Fruit fly (Drosophila melanogaster) whole organism, pupa: ENCODE data around the gene CG13280.
A peak's percentile ranks its signal among the peaks of the same experiment; 100 is the strongest.

Experiments
- CG10348 ChIP-seq: fragments of 200-800 bp; sonication (Bioruptor generic); IDR thresholded peaks from 2 replicates; pipeline ENCODE4 v1.3.6; 2022; ENCODE audit warnings: missing biosample characterization, missing genetic modification characterization
- CG12605 ChIP-seq: fragments of 200-800 bp; sonication (Bioruptor generic); IDR thresholded peaks from 2 replicates; pipeline ENCODE4 v1.3.6; 2022; ENCODE audit warnings: missing biosample characterization, missing genetic modification characterization
- CG13204 ChIP-seq: fragments of 200-800 bp; sonication (Bioruptor generic); optimal IDR thresholded peaks from 2 replicates; lab custom pipeline; 2018; ENCODE audit warnings: missing biosample characterization, mild to moderate bottlenecking, missing genetic modification characterization, moderate library complexity
- CG14655 ChIP-seq: fragments of 200-800 bp; sonication (Bioruptor generic); optimal IDR thresholded peaks from 3 replicates; lab custom pipeline; 2017; ENCODE audit warnings: mild to moderate bottlenecking, missing biosample characterization, missing genetic modification reagents, missing genetic modification characterization
- CG17806 ChIP-seq: fragments of 200-800 bp; sonication (Bioruptor generic); optimal IDR thresholded peaks from 2 replicates; lab custom pipeline; 2018; ENCODE audit warnings: missing biosample characterization, mild to moderate bottlenecking, missing genetic modification characterization, moderate library complexity
- CG32121 ChIP-seq: fragments of 200-800 bp; sonication (Bioruptor generic); IDR thresholded peaks from 2 replicates; pipeline ENCODE4 v1.3.6; 2022; ENCODE audit warnings: missing biosample characterization, missing genetic modification characterization
- CG34367 ChIP-seq: fragments of 200-800 bp; sonication (Bioruptor generic); optimal IDR thresholded peaks from 2 replicates; lab custom pipeline; 2018; ENCODE audit warnings: missing biosample characterization, mild to moderate bottlenecking, missing genetic modification characterization
- CG4496 ChIP-seq: fragments of 200-800 bp; sonication (Bioruptor generic); IDR thresholded peaks from 3 replicates; pipeline ENCODE4 v1.3.6; 2022; ENCODE audit warnings: missing biosample characterization, missing genetic modification characterization
- CG8159 ChIP-seq: fragments of 200-800 bp; sonication (Bioruptor generic); optimal IDR thresholded peaks from 3 replicates; lab custom pipeline; 2018; ENCODE audit warnings: missing biosample characterization, mild to moderate bottlenecking, missing genetic modification characterization, moderate library complexity
- CG8301 ChIP-seq: fragments of 200-800 bp; sonication (Bioruptor generic); optimal IDR thresholded peaks from 2 replicates; lab custom pipeline; 2018; ENCODE audit warnings: missing biosample characterization, mild to moderate bottlenecking, missing genetic modification characterization
- CG9948 ChIP-seq: fragments of 200-800 bp; sonication (Bioruptor generic); optimal IDR thresholded peaks from 2 replicates; lab custom pipeline; 2018; ENCODE audit warnings: missing biosample characterization, mild to moderate bottlenecking, missing genetic modification characterization, moderate library complexity
- D1 ChIP-seq: fragments of 200-800 bp; sonication (Bioruptor generic); optimal IDR thresholded peaks from 2 replicates; lab custom pipeline; 2018; ENCODE audit warnings: missing biosample characterization, mild to moderate bottlenecking, missing genetic modification characterization, moderate library complexity
- EcR ChIP-seq: fragments of 200-800 bp; sonication (Bioruptor generic); optimal IDR thresholded peaks from 3 replicates; lab custom pipeline; 2019; ENCODE audit warnings: missing biosample characterization, missing genetic modification characterization, mild to moderate bottlenecking, moderate library complexity, missing genetic modification reagents
- Ets98B ChIP-seq: fragments of 200-800 bp; sonication (Bioruptor generic); IDR thresholded peaks from 2 replicates; pipeline ENCODE4 v1.3.6; 2022; ENCODE audit warnings: missing biosample characterization, missing genetic modification characterization
- Pif1A ChIP-seq: fragments of 200-800 bp; sonication (Bioruptor generic); optimal IDR thresholded peaks from 3 replicates; lab custom pipeline; 2016; ENCODE audit warnings: missing biosample characterization, missing genetic modification characterization
- Pif1B ChIP-seq: fragments of 200-800 bp; sonication (Bioruptor generic); optimal IDR thresholded peaks from 3 replicates; lab custom pipeline; 2016; ENCODE audit warnings: missing biosample characterization, missing genetic modification characterization
- Snoo ChIP-seq: fragments of 200-800 bp; sonication (Bioruptor generic); optimal IDR thresholded peaks from 3 replicates; lab custom pipeline; 2017; ENCODE audit warnings: missing biosample characterization, mild to moderate bottlenecking, missing genetic modification characterization, inconsistent platforms
- fd96Ca ChIP-seq: fragments of 200-800 bp; sonication (Bioruptor generic); IDR thresholded peaks from 3 replicates; pipeline ENCODE4 v1.3.6; 2022; ENCODE audit warnings: missing biosample characterization, missing genetic modification characterization
- gl ChIP-seq: fragments of 200-800 bp; sonication (Bioruptor generic); optimal IDR thresholded peaks from 2 replicates; lab custom pipeline; 2018; ENCODE audit warnings: missing biosample characterization, mild to moderate bottlenecking, missing genetic modification characterization
- rn ChIP-seq: fragments of 200-800 bp; sonication (Bioruptor generic); IDR thresholded peaks from 2 replicates; pipeline ENCODE4 v1.3.6; 2022; ENCODE audit warnings: missing biosample characterization, missing genetic modification characterization

The CG13280 gene

DNA sequence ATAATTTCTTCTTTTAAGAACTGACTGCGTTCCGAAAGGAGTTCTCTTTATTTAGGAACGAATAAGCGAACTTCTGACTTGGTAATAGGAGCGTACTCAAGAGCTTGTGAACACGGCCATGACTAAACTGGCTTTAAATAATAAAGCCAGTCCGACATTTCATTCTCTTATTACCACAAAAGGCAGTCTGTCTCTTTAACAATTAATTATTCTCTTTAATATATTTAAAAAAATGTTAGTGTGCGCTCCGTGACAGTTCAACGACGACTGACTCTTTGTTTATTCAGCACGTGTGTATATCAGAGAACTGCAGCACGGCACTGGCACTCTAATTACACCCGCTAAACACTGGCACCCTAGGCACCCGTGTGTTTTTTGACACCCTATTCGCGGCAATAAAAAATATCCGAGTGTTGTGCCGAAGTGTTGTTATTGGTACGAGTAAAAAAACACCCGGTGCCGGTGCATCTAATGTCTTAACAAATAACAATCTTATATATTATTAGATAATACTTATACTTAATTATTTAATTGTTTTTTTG lies 37.6 kb upstream of the CG13280 start, which contains the start of gene CG31809:
CG31809 (minus strand) TSS at position 249 of the 542 bp plus-strand sequence.
- no peak for TF ChIP-seq gl (tag; lab: Kevin White, UChicago)
- peak; percentile 38 for TF ChIP-seq D1 (tag; lab: Kevin White, UChicago)
- TF ChIP-seq CG13204 (GFP tag; lab: Kevin White, UChicago), result no peak
- no peak for TF ChIP-seq CG4496 (GFP tag; lab: Robert Waterston, UW)
- TF ChIP-seq CG8301, result no peak
- TF ChIP-seq EcR, result no peak
- no peak for TF ChIP-seq CG10348 (GFP tag; lab: Robert Waterston, UW)

DNA sequence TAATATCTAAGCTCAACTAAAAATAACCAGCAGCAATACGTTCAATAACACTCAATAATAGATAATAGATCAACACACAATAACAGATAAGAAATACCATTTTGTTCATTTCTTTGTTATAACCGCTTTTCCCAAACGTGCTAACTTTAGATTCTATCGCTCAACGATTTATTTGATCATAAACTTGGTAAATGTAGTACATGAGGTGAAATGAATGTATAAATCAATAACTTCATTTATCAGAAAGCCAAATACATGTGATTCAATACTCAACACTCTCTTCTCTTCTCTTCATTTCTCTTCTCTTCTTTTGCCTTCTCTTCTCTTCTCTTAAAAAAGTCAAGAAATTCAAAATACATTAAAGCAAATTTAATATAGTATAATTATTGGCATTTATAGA lies 36.8 kb upstream of the CG13280 start:
- TF ChIP-seq D1 (tag; lab: Kevin White, UChicago) (no peak), rn (no peak)

DNA sequence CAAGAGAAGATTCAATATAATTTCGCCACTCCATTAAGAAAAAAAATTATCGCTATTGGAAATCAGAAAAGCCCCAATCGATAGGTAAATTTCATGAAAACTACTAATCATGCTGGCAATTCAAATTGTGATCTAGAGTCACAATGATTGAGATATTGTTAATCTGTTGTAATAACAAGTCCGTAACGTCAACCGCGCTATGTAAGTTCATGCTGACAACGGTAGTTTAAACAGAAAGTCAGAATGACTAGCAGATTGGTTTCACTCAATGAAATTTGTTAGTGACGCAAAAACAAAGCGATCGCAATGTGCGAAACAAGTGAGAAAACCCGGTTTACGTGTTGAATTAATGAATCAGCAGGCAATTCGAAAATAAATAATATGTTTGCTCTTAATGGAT lies 36.2 kb upstream of the CG13280 start:
- TF ChIP-seq CG34367 (tag; lab: Kevin White, UChicago), result no peak
- no peak for TF ChIP-seq CG4496 (GFP tag; lab: Robert Waterston, UW)
- TF ChIP-seq CG14655 (GFP tag; lab: Kevin White, UChicago), result no peak

DNA sequence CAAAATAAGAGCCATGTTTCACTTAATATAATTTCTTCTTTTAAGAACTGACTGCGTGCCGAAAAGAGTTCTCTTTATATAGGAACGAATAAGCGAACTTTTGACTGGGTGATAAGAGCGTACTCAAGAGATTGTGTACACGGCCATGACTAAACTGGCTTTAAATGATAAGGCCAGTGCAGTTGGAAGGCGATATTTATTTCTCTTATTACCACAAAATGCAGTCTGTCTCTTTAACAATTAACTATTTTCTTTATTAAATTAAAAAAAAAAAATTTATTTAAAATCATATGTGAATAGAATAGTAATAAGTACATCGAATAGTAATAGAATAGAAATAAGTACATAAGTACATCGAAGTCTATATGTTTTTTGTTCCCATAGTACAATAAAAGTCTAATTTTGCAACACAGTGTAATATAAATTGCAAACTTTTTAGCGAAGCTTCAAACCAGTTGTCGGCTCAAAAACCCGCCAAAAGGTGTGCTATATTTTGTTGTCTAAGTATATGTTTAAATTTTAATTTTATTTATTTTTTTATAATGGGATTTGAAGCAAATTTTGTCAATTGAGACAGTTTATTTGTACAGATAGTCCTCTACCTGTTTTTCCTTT lies 31.5 kb upstream of the CG13280 start, which contains the start of gene CG31810:
CG31810 (minus strand) TSS at position 51 of the 615 bp plus-strand sequence.
- no peak for TF ChIP-seq CG9948
- TF ChIP-seq CG32121, result 0 out of 2 replicates have a peak, but pooled peaks have one; percentile 17
- TF ChIP-seq D1 (tag; lab: Kevin White, UChicago), result peak; percentile 55

DNA sequence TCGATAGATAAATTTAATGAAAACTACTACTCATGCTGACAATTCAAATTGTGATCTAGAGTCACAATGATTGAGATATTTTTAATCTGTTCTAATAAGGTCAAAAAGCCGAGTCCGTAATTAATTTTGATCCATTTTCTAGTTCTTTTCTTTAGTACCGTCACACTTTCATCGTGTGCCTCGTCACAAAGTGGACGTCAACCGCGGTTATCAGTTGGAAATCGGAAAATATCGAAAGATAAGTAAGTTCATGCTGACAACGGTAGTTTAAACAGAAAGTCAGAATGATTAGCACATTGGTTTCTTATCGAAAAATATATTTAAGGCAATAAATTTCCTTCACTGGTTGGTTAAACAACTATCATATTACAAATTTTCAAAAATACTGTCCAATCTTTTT lies 29.5 kb upstream of the CG13280 start:
- no peak for TF ChIP-seq Pif1B (GFP tag; lab: Kevin White, UChicago)
- no peak for TF ChIP-seq CG32121
- TF ChIP-seq CG8159 (tag; lab: Kevin White, UChicago), result no peak
- TF ChIP-seq gl (tag; lab: Kevin White, UChicago), result no peak
- no peak for TF ChIP-seq Snoo (tag; lab: Kevin White, UChicago)
- no peak for TF ChIP-seq Pif1A (GFP tag; lab: Kevin White, UChicago)
- TF ChIP-seq CG9948, result no peak
- no peak for TF ChIP-seq D1 (tag; lab: Kevin White, UChicago)
- TF ChIP-seq CG12605 (GFP tag; lab: Robert Waterston, UW), result no peak
- no peak for TF ChIP-seq fd96Ca (GFP tag; lab: Robert Waterston, UW)
- no peak for TF ChIP-seq CG14655 (GFP tag; lab: Kevin White, UChicago)
- no peak for TF ChIP-seq CG8301
- no peak for TF ChIP-seq CG34367 (tag; lab: Kevin White, UChicago)
- TF ChIP-seq CG13204 (GFP tag; lab: Kevin White, UChicago), result no peak
- no peak for TF ChIP-seq CG10348 (GFP tag; lab: Robert Waterston, UW)
- no peak for TF ChIP-seq CG17806
- no peak for TF ChIP-seq Ets98B
- TF ChIP-seq EcR, result no peak

DNA sequence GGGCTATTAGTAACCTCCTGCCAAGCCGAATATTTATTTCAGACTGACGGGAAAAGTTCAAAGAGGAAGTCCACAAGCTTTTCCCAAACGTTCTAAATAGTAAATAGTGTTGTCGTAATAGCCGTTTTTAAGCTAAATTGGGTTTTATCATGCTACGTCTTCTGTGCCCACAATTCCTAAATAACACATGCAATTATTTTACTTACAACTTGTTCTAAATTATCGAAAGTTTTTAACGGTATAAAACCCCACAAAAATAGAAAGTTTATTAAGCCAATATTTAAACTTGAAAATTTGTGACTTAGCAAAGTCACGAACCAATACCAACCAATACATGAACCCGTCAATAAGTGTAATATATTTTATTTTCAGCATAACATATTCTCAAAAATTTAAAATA lies 27.8 kb upstream of the CG13280 start, which contains the start of gene CG13284:
CG13284 (minus strand) TSS at position 47 of the 400 bp plus-strand sequence.
- TF ChIP-seq CG10348 (GFP tag; lab: Robert Waterston, UW) (no peak), rn (no peak), CG34367 (tag; lab: Kevin White, UChicago) (no peak), Pif1A (GFP tag; lab: Kevin White, UChicago) (no peak), CG13204 (GFP tag; lab: Kevin White, UChicago) (no peak), D1 (tag; lab: Kevin White, UChicago) (no peak), CG9948 (no peak), Ets98B (no peak), CG8159 (tag; lab: Kevin White, UChicago) (no peak), fd96Ca (GFP tag; lab: Robert Waterston, UW) (no peak), CG4496 (GFP tag; lab: Robert Waterston, UW) (no peak), CG8301 (no peak)
- TF ChIP-seq, all 21 proteins: peak for 0

DNA sequence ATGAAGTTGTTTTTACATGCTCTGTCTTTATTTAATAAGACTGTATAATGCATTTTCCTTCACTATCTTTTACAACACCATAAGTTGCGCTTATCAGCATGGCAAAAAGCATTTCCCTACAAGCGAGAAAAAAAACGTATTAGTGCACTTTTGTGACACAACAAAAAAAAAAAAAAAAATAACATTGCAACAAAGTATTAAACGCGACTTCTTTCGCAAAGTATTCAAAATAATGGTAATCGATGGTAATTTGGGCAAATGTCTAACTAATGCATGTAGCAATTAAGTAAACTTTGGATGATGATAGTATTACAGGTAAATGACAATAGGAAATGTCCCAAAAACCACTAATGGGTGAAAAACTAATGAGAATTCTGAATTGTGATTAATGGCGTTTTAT lies 27.1 kb upstream of the CG13280 start:
- no peak for TF ChIP-seq CG13204 (GFP tag; lab: Kevin White, UChicago)
- TF ChIP-seq CG17806, result no peak
- TF ChIP-seq rn, result no peak
- TF ChIP-seq CG34367 (tag; lab: Kevin White, UChicago), result no peak
- TF ChIP-seq CG9948, result no peak
- TF ChIP-seq CG14655 (GFP tag; lab: Kevin White, UChicago), result no peak
- no peak for TF ChIP-seq EcR
- no peak for TF ChIP-seq Snoo (tag; lab: Kevin White, UChicago)
